Worm (Caenorhabditis elegans) whole organism, L2 larva: ENCODE data around the gene abf-6.

Experiments used
- dmd-4 ChIP-seq: sonication (generic microtip); optimal IDR thresholded peaks from 2 replicates; lab custom pipeline; 2017; ENCODE audit warnings: missing biosample characterization, missing genetic modification characterization
- egl-27 ChIP-seq: sonication (generic microtip); optimal IDR thresholded peaks from 3 replicates; lab custom pipeline; 2017; ENCODE audit warnings: missing biosample characterization, missing genetic modification reagents, missing genetic modification characterization
- fos-1 ChIP-seq: fragments of 150-350 bp; optimal IDR thresholded peaks from 2 replicates; lab custom pipeline; 2014; ENCODE audit warnings: missing biosample characterization, missing genetic modification characterization
- mdl-1 ChIP-seq, 2 experiments: fragments of 150-350 bp in 1 of 2; sonication (generic microtip) in 1 of 2; optimal IDR thresholded peaks; 2 replicates each; lab custom pipeline; 2017; ENCODE audit warnings: missing biosample characterization in 2 of 2, missing genetic modification characterization in 2 of 2
- nhr-10 ChIP-seq: sonication (generic microtip); optimal IDR thresholded peaks from 2 replicates; lab custom pipeline; 2017; ENCODE audit warnings: missing biosample characterization, missing genetic modification characterization
- nhr-11 ChIP-seq: fragments of 150-350 bp; optimal IDR thresholded peaks from 2 replicates; lab custom pipeline; 2014; ENCODE audit warnings: missing biosample characterization, missing genetic modification characterization
- sma-9 ChIP-seq, 2 experiments: fragments of 150-350 bp in 1 of 2; sonication (generic microtip) in 1 of 2; optimal IDR thresholded peaks; 2 replicates each; lab custom pipeline; 2014 to 2016; ENCODE audit warnings: missing genetic modification characterization in 2 of 2, mild to moderate bottlenecking in 1 of 2, missing biosample characterization in 1 of 2, missing compliant biosample characterization in 1 of 2, missing genetic modification reagents in 1 of 2, moderate library complexity in 1 of 2
- unc-55 ChIP-seq: fragments of 150-350 bp; sonication (generic microtip); optimal IDR thresholded peaks from 3 replicates; lab custom pipeline; 2014; ENCODE audit warnings: missing biosample characterization, missing genetic modification reagents, missing genetic modification characterization
- ztf-11 ChIP-seq: sonication (generic microtip); optimal IDR thresholded peaks from 2 replicates; lab custom pipeline; 2017; ENCODE audit warnings: missing biosample characterization, missing genetic modification characterization

- TF ChIP-seq dmd-4 (tag; lab: Kevin White, UChicago) (no peak), fos-1 (tag; lab: Kevin White, UChicago) (peak; percentile 4), mdl-1 (tag; optimal IDR thresholded peaks at IDR 0.05; lab: Kevin White, UChicago) (no peak), sma-9 (GFP tag; optimal IDR thresholded peaks at IDR 0.05; lab: Kevin White, UChicago) (peak; percentile 65), sma-9 (tag; optimal IDR thresholded peaks at IDR 0.05; lab: Kevin White, UChicago) (no peak), ztf-11 (tag; lab: Kevin White, UChicago) (no peak), nhr-11 (tag; lab: Kevin White, UChicago) (no peak), nhr-10 (no peak), egl-27 (no peak), unc-55 (no peak)
These were observed 34.9 kb upstream of the abf-6 start for ce11 chrX:12759010-12759409.
